Worm (Caenorhabditis elegans): ENCODE measurements around the gene ags-3.

ags-3 gene

DNA sequence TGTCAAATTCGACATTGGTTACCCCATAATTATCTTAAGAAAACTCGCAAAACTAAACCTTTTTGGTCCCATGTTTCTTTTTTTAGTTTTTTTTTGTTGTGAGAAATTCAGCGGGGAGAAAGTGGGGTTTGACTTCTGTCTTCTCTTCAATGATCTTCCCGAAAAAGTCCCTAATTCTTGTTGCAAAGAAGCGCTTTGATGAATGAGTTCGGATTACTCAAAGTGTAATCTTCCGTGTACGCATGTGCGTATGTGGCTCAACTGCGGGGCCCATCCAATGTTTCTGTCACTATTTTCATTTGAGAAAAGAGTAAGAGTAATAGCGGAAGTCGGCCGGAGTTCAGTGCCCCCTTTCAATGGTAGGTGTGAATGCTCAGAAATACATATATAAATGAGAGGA lies 7.8 kb upstream of the ags-3 start:
- TF ChIP-seq nhr-21 (tag; optimal IDR thresholded peaks at IDR 0.05) (no peak), unc-55 (GFP tag; optimal IDR thresholded peaks at IDR 0.05) (peak; percentile 53), ztf-1 (GFP tag; conservative IDR thresholded peaks at IDR 0.05) (no peak), mab-5 (tag; optimal IDR thresholded peaks at IDR 0.05) (peak; percentile 72), mdl-1 (tag; optimal IDR thresholded peaks at IDR 0.05) (peak in 1 of 2 experiments; percentile 22)

ce11 chrX:5309622-5310021 lies 6.2 kb upstream of the ags-3 start:
- TF ChIP-seq lin-13 (GFP tag; optimal IDR thresholded peaks at IDR 0.05) = no peak
- TF ChIP-seq gmeb-1 (tag; optimal IDR thresholded peaks at IDR 0.05) = no peak
- TF ChIP-seq C34F6.9 (tag; optimal IDR thresholded peaks at IDR 0.05) = no peak
- TF ChIP-seq elt-3 (tag; optimal IDR thresholded peaks at IDR 0.05) = no peak
- no peak for TF ChIP-seq elt-1 (tag; optimal IDR thresholded peaks at IDR 0.05)
- no peak for TF ChIP-seq ztf-11 (tag; optimal IDR thresholded peaks at IDR 0.05)
- no peak for TF ChIP-seq ama-1 (optimal IDR thresholded peaks at IDR 0.05)
- no peak for TF ChIP-seq crh-2 (tag; optimal IDR thresholded peaks at IDR 0.05)
- TF ChIP-seq unc-62 (GFP tag; optimal IDR thresholded peaks at IDR 0.05) = no peak
- no peak for TF ChIP-seq ztf-4 (tag; optimal IDR thresholded peaks at IDR 0.05)
- no peak for TF ChIP-seq lin-11 (tag; optimal IDR thresholded peaks at IDR 0.05)

DNA sequence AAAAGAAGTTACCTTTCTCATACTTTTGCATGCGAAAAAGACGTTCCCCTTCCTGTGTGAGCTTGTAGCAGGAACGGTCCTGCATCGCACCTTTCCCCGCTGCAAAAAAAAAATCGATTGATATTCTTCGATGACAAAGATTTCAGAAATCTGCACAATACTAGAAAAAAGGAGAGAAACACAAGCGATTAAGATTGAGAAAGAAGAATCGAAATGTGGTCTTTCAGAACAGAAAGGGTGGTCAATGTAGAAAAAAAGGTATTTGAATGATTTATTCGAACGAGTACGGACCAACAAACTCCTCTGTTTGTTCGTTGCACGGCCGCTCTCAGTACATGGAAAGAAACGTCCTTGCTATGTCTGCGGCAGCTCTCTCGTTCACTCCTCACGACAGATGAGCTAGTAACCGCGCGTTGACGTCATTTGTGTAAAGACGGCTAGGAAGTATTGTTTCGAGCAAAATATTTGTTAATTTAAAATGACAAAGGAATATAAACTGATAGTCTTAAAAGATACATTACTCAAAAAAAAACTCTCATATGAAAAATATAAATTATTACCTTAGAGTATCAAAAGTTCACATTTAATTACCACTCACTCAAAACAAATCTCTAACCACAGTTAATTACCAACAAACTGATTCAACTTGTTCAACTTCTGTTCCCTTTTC lies 5.3 kb downstream of the ags-3 start, which contains the start of gene ift-81:
TSS of gene ift-81 (plus strand) at position 620 of the 670 bp plus-strand sequence.
- TF ChIP-seq C34F6.9 (tag; optimal IDR thresholded peaks at IDR 0.05) (peak; percentile 57), crh-2 (tag; optimal IDR thresholded peaks at IDR 0.05) (peak; percentile 40), nhr-11 (tag; optimal IDR thresholded peaks at IDR 0.05) (no peak), Y55F3AM.14 (GFP tag; optimal IDR thresholded peaks at IDR 0.05) (no peak), mbf-1 (tag; optimal IDR thresholded peaks at IDR 0.05) (no peak), lin-11 (tag; optimal IDR thresholded peaks at IDR 0.05) (peak; percentile 4), mab-5 (tag; optimal IDR thresholded peaks at IDR 0.05) (peak; percentile 76), unc-55 (GFP tag; optimal IDR thresholded peaks at IDR 0.05) (peak; percentile 83), lin-13 (GFP tag; optimal IDR thresholded peaks at IDR 0.05) (peak; percentile 44), unc-62 (GFP tag; optimal IDR thresholded peaks at IDR 0.05) (no peak), blmp-1 (tag; optimal IDR thresholded peaks at IDR 0.05; ENCODE audit: insufficient read depth) (no peak), nhr-10 (tag; optimal IDR thresholded peaks at IDR 0.05) (no peak), nhr-129 (tag; optimal IDR thresholded peaks at IDR 0.05) (peak; percentile 69), F13H6.1 (tag; optimal IDR thresholded peaks at IDR 0.05) (peak; percentile 59), dmd-4 (tag; optimal IDR thresholded peaks at IDR 0.05) (no peak), ztf-4 (tag; optimal IDR thresholded peaks at IDR 0.05) (no peak), ztf-11 (tag; optimal IDR thresholded peaks at IDR 0.05) (no peak), gmeb-1 (tag; optimal IDR thresholded peaks at IDR 0.05) (peak; percentile 39), ztf-1 (GFP tag; conservative IDR thresholded peaks at IDR 0.05) (no peak), lsy-2 (tag; optimal IDR thresholded peaks at IDR 0.05) (peak; percentile 37 to 67), nhr-6 (tag; optimal IDR thresholded peaks at IDR 0.05) (no peak), sma-9 (GFP tag; optimal IDR thresholded peaks at IDR 0.05) (peak; percentile 62), sma-9 (tag; optimal IDR thresholded peaks at IDR 0.05) (no peak), nhr-77 (tag; optimal IDR thresholded peaks at IDR 0.05) (no peak), fos-1 (tag; optimal IDR thresholded peaks at IDR 0.05) (peak; percentile 5), R02D3.7 (tag; optimal IDR thresholded peaks at IDR 0.05) (no peak), sem-4 (tag; optimal IDR thresholded peaks at IDR 0.05) (no peak), elt-3 (tag; optimal IDR thresholded peaks at IDR 0.05) (no peak)

- TF ChIP-seq nhr-129 (tag; optimal IDR thresholded peaks at IDR 0.05) = peak; percentile 61
- no peak for TF ChIP-seq Y55F3AM.14 (GFP tag; optimal IDR thresholded peaks at IDR 0.05)
These were observed 9.5 kb downstream of the ags-3 start for ce11 chrX:5293862-5294261.

DNA sequence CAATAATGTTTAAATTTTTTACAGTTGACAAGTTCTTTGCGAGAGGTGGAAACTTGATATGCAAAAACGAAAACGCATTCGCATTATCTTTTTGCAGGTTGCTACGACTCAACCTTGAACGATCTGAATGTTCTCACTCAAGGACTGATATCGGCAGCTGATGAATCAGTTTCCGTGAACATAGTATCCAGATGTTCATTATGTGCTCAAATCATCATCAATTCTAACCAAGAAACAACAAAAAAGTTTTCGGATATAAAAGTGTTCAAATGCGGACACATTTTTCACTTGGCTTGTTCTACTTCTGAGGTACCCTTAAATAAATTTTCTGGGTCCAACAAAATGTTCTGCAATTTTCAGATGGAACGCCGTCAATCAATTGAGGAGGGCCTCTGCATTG lies 14.3 kb downstream of the ags-3 start:
- TF ChIP-seq F13H6.1 (tag; optimal IDR thresholded peaks at IDR 0.05) (no peak), nhr-23 (tag; optimal IDR thresholded peaks at IDR 0.05) (no peak), Y55F3AM.14 (GFP tag; optimal IDR thresholded peaks at IDR 0.05) (no peak), mdl-1 (tag; optimal IDR thresholded peaks at IDR 0.05) (no peak), ceh-16 (tag; optimal IDR thresholded peaks at IDR 0.05) (no peak), nhr-6 (tag; optimal IDR thresholded peaks at IDR 0.05) (no peak), mbf-1 (tag; optimal IDR thresholded peaks at IDR 0.05) (no peak), nhr-11 (tag; optimal IDR thresholded peaks at IDR 0.05) (no peak), sma-3 (GFP tag; optimal IDR thresholded peaks at IDR 0.05) (no peak), ceh-82 (tag; optimal IDR thresholded peaks at IDR 0.05) (no peak), lin-11 (tag; optimal IDR thresholded peaks at IDR 0.05) (no peak), lin-39 (tag; optimal IDR thresholded peaks at IDR 0.05) (no peak), skn-1 (tag; optimal IDR thresholded peaks at IDR 0.05) (no peak), ama-1 (optimal IDR thresholded peaks at IDR 0.05) (no peak), nhr-12 (tag; optimal IDR thresholded peaks at IDR 0.05) (no peak), snpc-4 (tag; optimal IDR thresholded peaks at IDR 0.05) (no peak), sma-9 (GFP tag; optimal IDR thresholded peaks at IDR 0.05) (no peak), sma-9 (tag; optimal IDR thresholded peaks at IDR 0.05) (no peak), nhr-237 (tag; optimal IDR thresholded peaks at IDR 0.05) (no peak), nhr-10 (tag; optimal IDR thresholded peaks at IDR 0.05) (no peak)
